Worm (Caenorhabditis elegans) whole organism, L4/young adult: ENCODE data around the gene Y57G11C.42.

ENCODE experiments used
- W03F9.2 ChIP-seq: fragments of 150-350 bp; optimal IDR thresholded peaks from 2 replicates; lab custom pipeline; 2014; ENCODE audit warnings: missing biosample characterization, missing genetic modification characterization
- dao-5 ChIP-seq: sonication (generic microtip); optimal IDR thresholded peaks from 2 replicates; lab custom pipeline; 2016; ENCODE audit warnings: missing genotype, missing genetic modification characterization, moderate library complexity, missing compliant biosample characterization
- him-1 ChIP-seq: sonication (generic microtip); optimal IDR thresholded peaks from 2 replicates; lab custom pipeline; 2016; ENCODE audit warnings: missing genotype, missing genetic modification reagents, missing genetic modification characterization, missing compliant biosample characterization

DNA sequence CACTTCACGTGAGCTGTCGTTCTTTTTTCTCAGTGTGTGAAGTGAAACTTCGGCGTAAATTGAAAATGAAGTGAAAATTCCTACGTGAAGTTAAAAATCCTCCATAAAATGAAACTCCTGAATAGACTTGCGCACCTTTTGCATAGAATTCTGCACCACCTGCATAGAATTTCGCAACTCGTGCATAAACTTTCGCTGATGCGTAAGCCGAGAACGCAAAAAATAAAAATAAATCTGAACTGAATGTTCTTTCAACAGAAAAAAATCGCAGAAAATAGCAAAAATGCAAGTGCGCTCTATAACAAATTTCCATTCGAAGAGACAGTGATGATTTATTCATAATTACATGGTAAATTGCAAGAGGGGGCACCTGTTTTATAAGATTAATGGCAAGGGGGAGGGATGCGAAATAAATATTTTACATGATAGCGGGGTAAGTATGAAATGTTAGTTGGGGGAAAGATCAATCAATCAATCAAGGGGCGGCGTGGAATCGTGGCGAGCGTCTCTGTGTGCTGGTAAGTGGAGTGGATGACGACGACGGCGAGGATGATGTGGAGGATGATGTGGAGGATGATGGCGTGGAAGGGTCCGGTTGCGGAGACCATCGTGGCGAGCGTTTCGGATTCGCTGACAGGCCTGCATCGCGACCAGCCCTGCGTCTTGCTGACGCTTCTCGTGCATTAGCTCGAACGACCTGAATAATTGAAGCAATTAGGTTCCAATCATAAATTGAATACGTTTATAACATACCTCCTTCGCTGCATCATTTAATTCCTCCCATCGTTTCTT, 45.2 kb downstream of the Y57G11C.42 start, which contains the start of gene Y57G11C.36:
- TF ChIP-seq him-1 (tag; lab: Kevin White, UChicago), result no peak
- no peak for TF ChIP-seq dao-5 (tag; lab: Kevin White, UChicago)
- no peak for TF ChIP-seq W03F9.2 (tag; lab: Kevin White, UChicago)
